Fruit fly (Drosophila melanogaster) whole organism, adult: ENCODE data around the gene Porin2.

Experiments
- CG11617 ChIP-seq: fragments of 200-800 bp; sonication (Bioruptor generic); optimal IDR thresholded peaks from 2 replicates; lab custom pipeline; 2017; ENCODE audit warnings: mild to moderate bottlenecking, missing biosample characterization, missing genetic modification reagents, missing genetic modification characterization
- CG12768 ChIP-seq: fragments of 200-800 bp; sonication (Bioruptor generic); optimal IDR thresholded peaks from 2 replicates; lab custom pipeline; 2017; ENCODE audit warnings: missing biosample characterization, missing genetic modification characterization, mild to moderate bottlenecking, moderate library complexity, missing genetic modification reagents
- CG14711 ChIP-seq: fragments of 200-800 bp; sonication (Bioruptor generic); optimal IDR thresholded peaks from 2 replicates; lab custom pipeline; 2018; ENCODE audit warnings: missing biosample characterization, mild to moderate bottlenecking, missing genetic modification characterization, moderate library complexity
- CG1620 ChIP-seq: fragments of 200-800 bp; sonication (Bioruptor generic); optimal IDR thresholded peaks from 2 replicates; lab custom pipeline; 2016; ENCODE audit warnings: missing biosample characterization, missing genetic modification characterization
- CG33017 ChIP-seq: fragments of 200-800 bp; sonication (Bioruptor generic); optimal IDR thresholded peaks from 2 replicates; lab custom pipeline; 2018; ENCODE audit warnings: missing biosample characterization, mild to moderate bottlenecking, missing genetic modification characterization, moderate library complexity
- CG5204 ChIP-seq: fragments of 200-800 bp; sonication (Bioruptor generic); optimal IDR thresholded peaks from 2 replicates; lab custom pipeline; 2016; ENCODE audit warnings: missing biosample characterization, missing genetic modification characterization
- Clk ChIP-seq: fragments of 200-800 bp; sonication (Bioruptor generic); optimal IDR thresholded peaks from 2 replicates; lab custom pipeline; 2017; ENCODE audit warnings: missing biosample characterization, missing genetic modification characterization
- Crg-1 ChIP-seq: fragments of 200-800 bp; sonication (Bioruptor generic); optimal IDR thresholded peaks from 2 replicates; lab custom pipeline; 2016; ENCODE audit warnings: missing biosample characterization, missing genetic modification characterization
- Hr96 ChIP-seq: fragments of 200-800 bp; sonication (Bioruptor generic); optimal IDR thresholded peaks from 2 replicates; lab custom pipeline; 2016; ENCODE audit warnings: missing biosample characterization, missing genetic modification characterization
- cic ChIP-seq: fragments of 200-800 bp; sonication (Bioruptor generic); optimal IDR thresholded peaks from 2 replicates; lab custom pipeline; 2017; ENCODE audit warnings: missing biosample characterization, mild to moderate bottlenecking, missing genetic modification characterization, moderate library complexity
- kay ChIP-seq: fragments of 200-800 bp; sonication (Bioruptor generic); peaks from one replicate; lab custom pipeline; 2016; ENCODE audit warnings: missing biosample characterization, missing genetic modification characterization, borderline replicate concordance
- tj ChIP-seq: fragments of 200-800 bp; sonication (Bioruptor generic); optimal IDR thresholded peaks from 3 replicates; lab custom pipeline; 2017; ENCODE audit warnings: missing biosample characterization, mild to moderate bottlenecking, missing genetic modification characterization, moderate library complexity
- toe ChIP-seq: fragments of 200-800 bp; sonication (Bioruptor generic); optimal IDR thresholded peaks from 2 replicates; lab custom pipeline; 2016; ENCODE audit warnings: missing biosample characterization, missing genetic modification characterization

DNA sequence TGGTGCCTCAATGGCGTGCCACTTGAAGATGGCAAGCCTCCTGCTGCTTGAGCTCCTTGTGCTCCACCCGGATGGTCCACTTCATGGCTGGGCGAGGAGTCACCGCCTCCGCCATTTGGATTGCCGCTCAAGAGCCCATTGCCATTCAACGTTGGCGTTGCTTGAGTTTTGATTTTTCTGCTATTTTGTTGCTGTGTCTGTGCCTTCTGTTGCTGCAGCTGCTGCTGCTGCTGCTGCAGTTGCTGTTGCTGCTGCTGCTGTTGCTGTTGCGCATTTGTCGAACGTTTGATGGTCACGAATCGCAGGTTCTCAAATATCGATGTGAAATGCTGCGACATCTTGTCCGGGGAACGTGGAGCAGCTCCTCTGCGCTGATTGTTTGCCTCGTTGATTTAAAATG lies 15.3 kb downstream of the Porin2 start:
- TF ChIP-seq CG11617 (GFP tag; lab: Kevin White, UChicago) (no peak), Crg-1 (no peak), CG14711 (no peak), kay (GFP tag; lab: Kevin White, UChicago) (no peak), CG1620 (GFP tag; lab: Kevin White, UChicago) (no peak), cic (GFP tag; lab: Kevin White, UChicago) (no peak), CG5204 (no peak), Hr96 (GFP tag; lab: Kevin White, UChicago) (no peak), tj (GFP tag; lab: Kevin White, UChicago) (no peak), toe (GFP tag; lab: Kevin White, UChicago) (no peak), CG12768 (GFP tag; lab: Kevin White, UChicago) (no peak), Clk (GFP tag; lab: Kevin White, UChicago) (no peak), CG33017 (tag; lab: Kevin White, UChicago) (no peak)
